Fruit fly (Drosophila melanogaster) whole organism, embryonic: ENCODE results near the gene CG45099.
A peak's percentile ranks its signal among the peaks of the same experiment; 100 is the strongest.

Source experiments
- Blimp-1 ChIP-seq: fragments of 200-800 bp; sonication (Bioruptor generic); optimal IDR thresholded peaks from 3 replicates; lab custom pipeline; 2018; ENCODE audit warnings: missing biosample characterization, missing genetic modification characterization, mild to moderate bottlenecking, moderate library complexity, missing genetic modification reagents
- CG10366 ChIP-seq: fragments of 200-800 bp; sonication (Bioruptor generic); IDR thresholded peaks from 2 replicates; pipeline ENCODE4 v1.3.6; 2022; ENCODE audit warnings: missing biosample characterization, missing genetic modification characterization
- CG10431 ChIP-seq: fragments of 200-800 bp; sonication (Bioruptor generic); optimal IDR thresholded peaks from 3 replicates; lab custom pipeline; 2018; ENCODE audit warnings: missing biosample characterization, mild to moderate bottlenecking, missing genetic modification characterization
- CG10565 ChIP-seq: fragments of 200-800 bp; sonication (Bioruptor generic); optimal IDR thresholded peaks from 3 replicates; lab custom pipeline; 2016; ENCODE audit warnings: missing biosample characterization, mild to moderate bottlenecking, missing genetic modification characterization
- CG11560 ChIP-seq: fragments of 200-800 bp; sonication (Bioruptor generic); IDR thresholded peaks from 3 replicates; pipeline ENCODE4 v1.3.6; 2022; ENCODE audit warnings: missing biosample characterization, missing genetic modification characterization
- CG12769 ChIP-seq: fragments of 200-800 bp; sonication (Bioruptor generic); optimal IDR thresholded peaks from 2 replicates; lab custom pipeline; 2019; ENCODE audit warnings: missing biosample characterization, mild to moderate bottlenecking, missing genetic modification characterization, moderate library complexity
- CG14860 ChIP-seq: fragments of 200-800 bp; sonication (Bioruptor generic); IDR thresholded peaks from 3 replicates; pipeline ENCODE4 v1.3.6; 2022; ENCODE audit warnings: missing biosample characterization, missing genetic modification characterization; ENCODE audit not compliant: partially characterized antibody
- CG1603 ChIP-seq: fragments of 200-800 bp; sonication (Bioruptor generic); optimal IDR thresholded peaks from 2 replicates; lab custom pipeline; 2019; ENCODE audit warnings: missing biosample characterization, mild to moderate bottlenecking, missing genetic modification characterization, moderate library complexity
- CG16815 ChIP-seq: fragments of 200-800 bp; sonication (Bioruptor generic); optimal IDR thresholded peaks from 3 replicates; lab custom pipeline; 2017; ENCODE audit warnings: missing biosample characterization, mild to moderate bottlenecking, missing genetic modification characterization
- CG18262 ChIP-seq: fragments of 200-800 bp; optimal IDR thresholded peaks from 3 replicates; lab custom pipeline; 2019; ENCODE audit warnings: missing biosample characterization, mild to moderate bottlenecking, missing genetic modification characterization, moderate library complexity
- CG2199 ChIP-seq: fragments of 200-800 bp; sonication (Bioruptor generic); IDR thresholded peaks from 3 replicates; pipeline ENCODE4 v1.3.6; 2022; ENCODE audit warnings: missing biosample characterization, missing genetic modification characterization
- CG2875 ChIP-seq: fragments of 200-800 bp; sonication (Bioruptor generic); optimal IDR thresholded peaks from 2 replicates; lab custom pipeline; 2017; ENCODE audit warnings: missing biosample characterization, mild to moderate bottlenecking, missing genetic modification characterization, missing genetic modification reagents
- CG3847 ChIP-seq: fragments of 200-800 bp; sonication (Bioruptor generic); IDR thresholded peaks from 2 replicates; pipeline ENCODE4 v1.3.6; 2022; ENCODE audit warnings: missing biosample characterization, missing genetic modification characterization
- CG4617 ChIP-seq: fragments of 200-800 bp; sonication (Bioruptor generic); optimal IDR thresholded peaks from 3 replicates; lab custom pipeline; 2016; ENCODE audit warnings: missing biosample characterization, missing genetic modification characterization, borderline replicate concordance
- CG7786 ChIP-seq: fragments of 200-800 bp; sonication (Bioruptor generic); optimal IDR thresholded peaks from 2 replicates; lab custom pipeline; 2016; ENCODE audit warnings: missing biosample characterization, missing genetic modification characterization
- CG8281 ChIP-seq: fragments of 200-800 bp; sonication (Bioruptor generic); optimal IDR thresholded peaks from 2 replicates; lab custom pipeline; 2018; ENCODE audit warnings: missing biosample characterization, mild to moderate bottlenecking, missing genetic modification characterization, moderate library complexity
- CG9215 ChIP-seq: fragments of 200-800 bp; sonication (Bioruptor generic); IDR thresholded peaks from 2 replicates; pipeline ENCODE4 v1.3.6; 2022; ENCODE audit warnings: missing biosample characterization, missing genetic modification characterization
- CG9727 ChIP-seq: fragments of 200-800 bp; sonication (Bioruptor generic); optimal IDR thresholded peaks from 3 replicates; lab custom pipeline; 2017; ENCODE audit warnings: missing biosample characterization, mild to moderate bottlenecking, missing genetic modification characterization
- Dek ChIP-seq: fragments of 200-800 bp; sonication (Bioruptor generic); optimal IDR thresholded peaks from 3 replicates; lab custom pipeline; 2019; ENCODE audit warnings: missing biosample characterization, mild to moderate bottlenecking, missing genetic modification characterization, moderate library complexity
- Dfd ChIP-seq, 2 experiments: fragments of >200 bp; optimal IDR thresholded peaks; 2 replicates each; lab custom pipeline; 2017; ENCODE audit warnings: missing biosample characterization in 2 of 2, missing genetic modification characterization in 2 of 2
- Lpt ChIP-seq: fragments of >200 bp; optimal IDR thresholded peaks from 2 replicates; lab custom pipeline; 2018; ENCODE audit warnings: missing biosample characterization, missing genetic modification characterization
- Mes4 ChIP-seq: fragments of 200-800 bp; sonication (Bioruptor generic); optimal IDR thresholded peaks from 2 replicates; lab custom pipeline; 2016; ENCODE audit warnings: missing biosample characterization, missing genetic modification characterization
- Nf-YA ChIP-seq: fragments of 200-800 bp; sonication (Bioruptor generic); IDR thresholded peaks from 2 replicates; pipeline ENCODE4 v1.3.6; 2022; ENCODE audit warnings: missing biosample characterization, missing genetic modification characterization
- Opbp ChIP-seq: fragments of 200-800 bp; sonication (Bioruptor generic); IDR thresholded peaks from 3 replicates; pipeline ENCODE4 v1.3.6; 2022; ENCODE audit warnings: missing biosample characterization, missing genetic modification characterization; ENCODE audit not compliant: partially characterized antibody
- Optix ChIP-seq: fragments of 200-800 bp; sonication (Bioruptor generic); IDR thresholded peaks from 3 replicates; pipeline ENCODE4 v1.3.6; 2022; ENCODE audit warnings: missing biosample characterization, missing genetic modification characterization
- PHDP ChIP-seq: fragments of 200-800 bp; sonication (Bioruptor generic); optimal IDR thresholded peaks from 3 replicates; lab custom pipeline; 2018; ENCODE audit warnings: missing biosample characterization, mild to moderate bottlenecking, missing genetic modification characterization, moderate library complexity
- Pdp1 ChIP-seq, 2 experiments: fragments of 200-800 bp; sonication (Bioruptor generic); optimal IDR thresholded peaks; 3 replicates each; lab custom pipeline; 2016; ENCODE audit warnings: missing biosample characterization in 2 of 2, missing genetic modification characterization in 2 of 2, mild to moderate bottlenecking in 1 of 2, moderate library complexity in 1 of 2
- Six4 ChIP-seq: fragments of 200-800 bp; sonication (Bioruptor generic); optimal IDR thresholded peaks from 2 replicates; lab custom pipeline; 2016; ENCODE audit warnings: missing biosample characterization, missing genetic modification characterization
- Sox100B ChIP-seq: fragments of 200-800 bp; sonication (Bioruptor generic); optimal IDR thresholded peaks from 3 replicates; lab custom pipeline; 2018; ENCODE audit warnings: missing biosample characterization, mild to moderate bottlenecking, missing genetic modification characterization
- Sox102F ChIP-seq: fragments of 200-800 bp; sonication (Bioruptor generic); optimal IDR thresholded peaks from 2 replicates; lab custom pipeline; 2018; ENCODE audit warnings: missing biosample characterization, mild to moderate bottlenecking, missing genetic modification characterization, moderate library complexity
- TFAM ChIP-seq: fragments of 200-800 bp; sonication (Bioruptor generic); optimal IDR thresholded peaks from 2 replicates; lab custom pipeline; 2017; ENCODE audit warnings: missing biosample characterization, missing genetic modification characterization, inconsistent platforms
- ase ChIP-seq: fragments of 200-800 bp; sonication (Bioruptor generic); IDR thresholded peaks from 3 replicates; pipeline ENCODE4 v1.3.6; 2022; ENCODE audit warnings: missing biosample characterization, missing genetic modification characterization
- bab2 ChIP-seq: fragments of 200-800 bp; sonication (Bioruptor generic); optimal IDR thresholded peaks from 2 replicates; lab custom pipeline; 2016; ENCODE audit warnings: missing biosample characterization, missing genetic modification characterization
- bowl ChIP-seq: fragments of 200-800 bp; sonication (Bioruptor generic); IDR thresholded peaks from 2 replicates; pipeline ENCODE4 v1.3.6; 2022; ENCODE audit warnings: missing biosample characterization, missing genetic modification characterization
- dpn ChIP-seq, 2 experiments: fragments of 200-800 bp; sonication (Bioruptor generic); optimal IDR thresholded peaks; 3 replicates each; lab custom pipeline; 2016; ENCODE audit warnings: missing biosample characterization in 2 of 2, missing genetic modification characterization in 2 of 2
- ftz-f1 ChIP-seq: fragments of 200-800 bp; sonication (Bioruptor generic); optimal IDR thresholded peaks from 2 replicates; lab custom pipeline; 2016; ENCODE audit warnings: missing biosample characterization, missing genetic modification characterization
- hb ChIP-seq: fragments of 200-800 bp; sonication (Bioruptor generic); IDR thresholded peaks from 3 replicates; pipeline ENCODE4 v1.3.6; 2022; ENCODE audit warnings: missing biosample characterization, missing genetic modification characterization; ENCODE audit not compliant: partially characterized antibody
- ind ChIP-seq: fragments of 200-800 bp; sonication (Bioruptor generic); optimal IDR thresholded peaks from 3 replicates; lab custom pipeline; 2016; ENCODE audit warnings: missing biosample characterization, missing genetic modification characterization
- lbe ChIP-seq: fragments of 200-800 bp; sonication (Bioruptor generic); optimal IDR thresholded peaks from 2 replicates; lab custom pipeline; 2016; ENCODE audit warnings: missing biosample characterization, mild to moderate bottlenecking, missing genetic modification characterization
- odd ChIP-seq: fragments of 200-800 bp; sonication (Bioruptor generic); optimal IDR thresholded peaks from 2 replicates; lab custom pipeline; 2017; ENCODE audit warnings: missing biosample characterization, mild to moderate bottlenecking, missing genetic modification characterization
- peb ChIP-seq: fragments of 200-800 bp; sonication (Bioruptor generic); IDR thresholded peaks from 2 replicates; pipeline ENCODE4 v1.3.6; 2022; ENCODE audit warnings: missing biosample characterization, missing genetic modification characterization
- pfk ChIP-seq: fragments of 200-800 bp; sonication (Bioruptor generic); optimal IDR thresholded peaks from 2 replicates; lab custom pipeline; 2018; ENCODE audit warnings: missing biosample characterization, mild to moderate bottlenecking, missing genetic modification characterization, moderate library complexity
- pnt ChIP-seq: fragments of 200-800 bp; sonication (Bioruptor generic); optimal IDR thresholded peaks from 3 replicates; lab custom pipeline; 2016; ENCODE audit warnings: missing biosample characterization, missing genetic modification characterization
- sens ChIP-seq: fragments of 200-800 bp; sonication (Bioruptor generic); peaks from one replicate; lab custom pipeline; 2016; ENCODE audit warnings: missing biosample characterization, missing genetic modification characterization
- sim ChIP-seq: fragments of 200-800 bp; sonication (Bioruptor generic); IDR thresholded peaks from 2 replicates; pipeline ENCODE4 v1.3.6; 2022; ENCODE audit warnings: missing biosample characterization, missing genetic modification characterization
- slbo ChIP-seq: fragments of 200-800 bp; sonication (Bioruptor generic); IDR thresholded peaks from 2 replicates; pipeline ENCODE4 v1.3.6; 2022; ENCODE audit warnings: missing biosample characterization, missing genetic modification characterization
- slp2 ChIP-seq: fragments of 200-800 bp; sonication (Bioruptor generic); optimal IDR thresholded peaks from 2 replicates; lab custom pipeline; 2016; ENCODE audit warnings: missing biosample characterization, missing genetic modification characterization
- trh ChIP-seq: fragments of 200-800 bp; sonication (Bioruptor generic); optimal IDR thresholded peaks from 2 replicates; lab custom pipeline; 2016; ENCODE audit warnings: missing biosample characterization, missing genetic modification characterization
- ttk ChIP-seq: fragments of 200-800 bp; sonication (Bioruptor generic); IDR thresholded peaks from 2 replicates; pipeline ENCODE4 v2.1.2; 2022; ENCODE audit warnings: missing biosample characterization, missing genetic modification characterization
- tx ChIP-seq: fragments of 200-800 bp; sonication (Bioruptor generic); optimal IDR thresholded peaks from 2 replicates; lab custom pipeline; 2016; ENCODE audit warnings: missing biosample characterization, missing genetic modification characterization
- unpg ChIP-seq: fragments of 200-800 bp; sonication (Bioruptor generic); optimal IDR thresholded peaks from 3 replicates; lab custom pipeline; 2018; ENCODE audit warnings: missing biosample characterization, mild to moderate bottlenecking, missing genetic modification characterization, moderate library complexity

The CG45099 gene

dm6 chr3R:22042982-22043381, 8.9 kb upstream of the CG45099 start (continued):
- TF ChIP-seq CG8281 (tag; lab: Kevin White, UChicago) (no peak), CG3847 (GFP tag; lab: Robert Waterston, UW) (0 out of 2 replicates have a peak, but pooled peaks have one; percentile 14), Optix (GFP tag; lab: Robert Waterston, UW) (no peak), CG18262 (no peak), trh (GFP tag; lab: Kevin White, UChicago) (no peak), CG10366 (GFP tag; lab: Robert Waterston, UW) (no peak), Six4 (no peak), CG2199 (GFP tag; lab: Robert Waterston, UW) (0 out of 3 replicates have a peak, but pooled peaks have one; percentile 11), Dfd (GFP tag; optimal IDR thresholded peaks at IDR 0.05; lab: Kevin White, UChicago) (peak in 1 of 2 experiments; percentile 45), PHDP (tag; lab: Kevin White, UChicago) (no peak), CG1603 (tag; lab: Kevin White, UChicago) (no peak), Mes4 (no peak), pfk (GFP tag; lab: Kevin White, UChicago) (no peak), lbe (GFP tag; lab: Kevin White, UChicago) (no peak), CG9215 (GFP tag; lab: Robert Waterston, UW) (no peak), hb (no peak), Blimp-1 (GFP tag; lab: Kevin White, UChicago) (no peak), dpn (GFP tag; optimal IDR thresholded peaks at IDR 0.05; lab: Kevin White, UChicago) (no peak), CG9727 (GFP tag; lab: Kevin White, UChicago) (no peak), sim (GFP tag; lab: Robert Waterston, UW) (no peak), pnt (no peak), CG2875 (no peak), TFAM (GFP tag; lab: Kevin White, UChicago) (no peak), ind (GFP tag; lab: Kevin White, UChicago) (no peak), Nf-YA (no peak), CG7786 (GFP tag; lab: Kevin White, UChicago) (no peak), ase (no peak), CG16815 (GFP tag; lab: Kevin White, UChicago) (no peak), slp2 (GFP tag; lab: Kevin White, UChicago) (no peak), Pdp1 (GFP tag; optimal IDR thresholded peaks at IDR 0.05; lab: Kevin White, UChicago) (peak in 1 of 2 experiments; percentile 79), CG4617 (GFP tag; lab: Kevin White, UChicago) (no peak), Dek (no peak), CG11560 (tag; lab: Robert Waterston, UW) (no peak), ftz-f1 (GFP tag; lab: Kevin White, UChicago) (no peak), Sox102F (GFP tag; lab: Kevin White, UChicago) (no peak), ttk (GFP tag; lab: Robert Waterston, UW) (0 out of 2 replicates have a peak, but pooled peaks have one; percentile 13), sens (peak; percentile 58), CG14860 (0 out of 3 replicates have a peak, but pooled peaks have one; percentile 31), unpg (GFP tag; lab: Kevin White, UChicago) (no peak), tx (GFP tag; lab: Kevin White, UChicago) (no peak), CG10431 (no peak), CG10565 (GFP tag; lab: Kevin White, UChicago) (no peak), CG12769 (tag; lab: Kevin White, UChicago) (no peak), bab2 (GFP tag; lab: Kevin White, UChicago) (no peak), odd (GFP tag; lab: Kevin White, UChicago) (no peak), slbo (peak; percentile 41; the same call in 1 of the 2 replicates), Sox100B (GFP tag; lab: Kevin White, UChicago) (no peak), Opbp (0 out of 3 replicates have a peak, but pooled peaks have one; percentile 35), bowl (no peak), peb (GFP tag; lab: Robert Waterston, UW) (no peak), Lpt (GFP tag; lab: Kevin White, UChicago) (no peak)
